Worm (Caenorhabditis elegans): ENCODE data around the gene F54E4.3.

F54E4.3 gene

DNA sequence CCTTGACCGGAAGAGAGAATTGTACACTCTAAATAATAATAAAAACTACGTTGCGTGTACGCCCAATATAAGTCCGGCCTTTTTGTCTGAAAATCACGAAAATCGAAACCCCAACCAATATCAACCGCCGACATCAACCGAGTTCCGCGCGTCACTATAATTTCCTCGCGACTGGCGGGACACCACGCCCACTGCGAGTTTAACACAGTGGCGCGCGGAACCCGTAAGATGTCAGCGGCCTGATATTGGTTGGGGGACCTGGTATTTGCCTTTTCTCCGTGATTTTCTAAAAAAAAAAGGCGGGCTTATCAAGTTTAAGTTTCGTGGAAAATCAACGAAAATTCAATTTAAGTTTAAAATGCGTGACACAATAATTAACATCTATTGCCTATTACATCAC, 44.3 kb upstream of the F54E4.3 start:
- TF ChIP-seq tbx-2 (tag; optimal IDR thresholded peaks at IDR 0.05) (no peak), nhr-11 (tag; optimal IDR thresholded peaks at IDR 0.05) (no peak), C34B4.2 (tag; optimal IDR thresholded peaks at IDR 0.05) (no peak), ceh-8 (GFP tag; optimal IDR thresholded peaks at IDR 0.05) (no peak), unc-62 (GFP tag; optimal IDR thresholded peaks at IDR 0.05) (no peak), efl-1 (optimal IDR thresholded peaks at IDR 0.05) (no peak), efl-1 (GFP tag; optimal IDR thresholded peaks at IDR 0.05 in 1 of 2) (peak in 1 of 2 experiments; percentile 6), jun-1 (tag; optimal IDR thresholded peaks at IDR 0.05) (no peak), snu-23 (GFP tag; optimal IDR thresholded peaks at IDR 0.05) (no peak), unc-98 (GFP tag; IDR thresholded peaks at IDR 0.05) (no peak), ceh-63 (GFP tag; optimal IDR thresholded peaks at IDR 0.05) (no peak), pqm-1 (tag; optimal IDR thresholded peaks at IDR 0.05) (no peak), mep-1 (tag; optimal IDR thresholded peaks at IDR 0.05) (no peak), ztf-11 (tag; optimal IDR thresholded peaks at IDR 0.05) (no peak), rnt-1 (tag; optimal IDR thresholded peaks at IDR 0.05) (peak; percentile 10), vab-15 (tag; optimal IDR thresholded peaks at IDR 0.05) (no peak), mab-9 (GFP tag; IDR thresholded peaks at IDR 0.05) (no peak), nhr-19 (GFP tag; conservative IDR thresholded peaks at IDR 0.05) (no peak), ceh-82 (tag; optimal IDR thresholded peaks at IDR 0.05) (no peak), unc-130 (tag; optimal IDR thresholded peaks at IDR 0.05) (no peak), snpc-4 (tag; optimal IDR thresholded peaks at IDR 0.05) (peak; percentile 84), efl-3 (GFP tag; optimal IDR thresholded peaks at IDR 0.05) (no peak), lin-13 (GFP tag; optimal IDR thresholded peaks at IDR 0.05) (no peak), nhr-77 (tag; optimal IDR thresholded peaks at IDR 0.05) (no peak), nhr-237 (tag; optimal IDR thresholded peaks at IDR 0.05) (no peak), egl-13 (tag; optimal IDR thresholded peaks at IDR 0.05) (no peak), nhr-28 (tag; optimal IDR thresholded peaks at IDR 0.05) (no peak)

DNA sequence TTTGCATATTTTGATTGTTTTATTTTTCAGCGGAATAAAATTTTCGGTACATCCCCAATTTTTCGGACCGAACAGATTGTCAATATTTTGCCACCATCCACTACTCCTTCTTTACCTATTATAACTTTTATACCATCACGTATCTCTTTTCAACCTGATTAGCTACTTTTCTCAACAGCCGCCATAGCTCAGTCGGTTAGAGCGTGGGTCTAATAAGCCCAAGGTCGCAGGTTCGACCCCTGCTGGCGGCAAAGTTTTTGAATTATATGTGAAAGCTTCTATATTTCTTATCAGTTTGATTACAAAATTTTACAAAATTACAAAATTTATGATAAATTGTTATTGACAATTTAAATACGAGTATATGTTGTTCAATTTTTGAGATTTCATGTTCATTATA, 42.8 kb upstream of the F54E4.3 start:
- TF ChIP-seq nhr-90 (tag; optimal IDR thresholded peaks at IDR 0.05; ENCODE audit: poor library complexity): no peak
- no peak for TF ChIP-seq lin-15B (tag; optimal IDR thresholded peaks at IDR 0.05)
- TF ChIP-seq nhr-19 (GFP tag; conservative IDR thresholded peaks at IDR 0.05): no peak
- no peak for TF ChIP-seq fkh-4 (tag; optimal IDR thresholded peaks at IDR 0.05; ENCODE audit: borderline replicate concordance)
- no peak for TF ChIP-seq egl-27 (tag; optimal IDR thresholded peaks at IDR 0.05)

DNA sequence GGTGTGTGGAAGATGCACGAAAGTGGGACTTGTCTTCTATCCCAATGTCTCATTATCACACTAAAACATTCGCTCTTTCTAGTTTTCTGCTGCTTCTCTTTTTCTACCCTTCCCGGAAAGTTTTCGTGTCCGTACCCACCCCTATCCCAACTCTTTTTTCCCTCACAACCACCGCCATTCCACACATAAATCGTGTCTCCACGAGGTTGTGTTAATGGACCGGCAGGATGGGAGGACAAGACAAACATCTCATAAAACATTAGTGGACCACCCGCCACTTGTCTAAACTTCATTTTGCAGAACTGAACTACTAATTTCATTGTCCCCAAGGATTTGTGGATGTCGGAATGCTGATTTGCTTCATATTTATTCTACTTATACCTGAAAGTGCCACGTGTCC, 37.8 kb upstream of the F54E4.3 start, which contains the start of gene slt-1:
TSS of gene slt-1 (plus strand) at position 301 of the 400 bp plus-strand sequence.
- TF ChIP-seq lir-3 (tag; optimal IDR thresholded peaks at IDR 0.05; ENCODE audit: poor library complexity): no peak
- TF ChIP-seq nhr-71 (tag; optimal IDR thresholded peaks at IDR 0.05): peak; percentile 27
- peak; percentile 1 for TF ChIP-seq snu-23 (GFP tag; optimal IDR thresholded peaks at IDR 0.05)
- TF ChIP-seq dsc-1 (tag; optimal IDR thresholded peaks at IDR 0.05): no peak

DNA sequence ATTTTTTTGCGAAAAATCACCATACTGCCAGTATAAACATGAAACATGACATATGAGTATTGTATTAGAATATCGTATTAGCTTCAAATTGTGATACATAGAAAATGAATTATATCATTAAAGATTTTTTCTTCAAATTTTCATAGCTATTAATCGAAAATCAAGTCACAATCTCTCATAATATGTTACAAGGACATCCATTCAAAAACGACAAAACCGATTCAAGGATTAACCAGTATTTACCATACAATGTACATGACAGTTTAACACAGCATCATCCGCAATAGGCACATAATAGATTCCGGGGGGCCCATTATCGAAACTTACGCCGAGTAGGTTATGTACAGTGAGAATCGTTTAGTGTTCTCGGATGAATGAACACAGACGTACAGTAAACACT, 35.1 kb upstream of the F54E4.3 start:
- TF ChIP-seq nhr-237 (tag; optimal IDR thresholded peaks at IDR 0.05) (no peak), nhr-85 (tag) (peak; percentile 26), efl-1 (optimal IDR thresholded peaks at IDR 0.05) (no peak), efl-1 (GFP tag; optimal IDR thresholded peaks at IDR 0.05 in 1 of 2) (peak in 1 of 2 experiments; percentile 81)

DNA sequence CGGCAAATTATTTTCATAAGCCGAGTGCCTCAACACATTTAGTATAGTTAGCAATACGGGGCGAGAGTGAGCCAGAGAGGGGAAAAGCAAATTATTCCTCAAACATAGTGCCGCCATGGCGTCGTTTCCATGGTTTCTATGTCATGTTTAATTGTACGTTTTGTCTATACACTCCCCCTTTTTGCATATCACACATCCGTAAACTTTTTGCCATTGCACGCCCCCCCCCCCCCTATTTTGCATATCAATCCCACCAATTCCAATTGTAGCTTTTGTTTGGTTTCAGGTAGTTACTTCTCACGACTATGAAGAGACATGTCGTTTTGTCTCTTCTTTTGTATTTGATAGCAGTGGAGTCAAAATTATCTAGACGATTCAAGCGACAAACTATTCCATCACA, 27.8 kb upstream of the F54E4.3 start, which contains the start of gene C26G2.2:
TSS of gene C26G2.2 (plus strand) at position 301 of the 400 bp plus-strand sequence.
- TF ChIP-seq hlh-4 (tag; optimal IDR thresholded peaks at IDR 0.05) (no peak), fkh-8 (tag; optimal IDR thresholded peaks at IDR 0.05) (peak; percentile 4)
